Worm (Caenorhabditis elegans) whole organism, L3 larva: Measurements from ENCODE around the gene F14D2.8.

ENCODE experiments used
- ceh-82 ChIP-seq: fragments of 150-350 bp; optimal IDR thresholded peaks from 2 replicates; lab custom pipeline; 2014; ENCODE audit warnings: missing biosample characterization, missing genetic modification characterization
- mdl-1 ChIP-seq: fragments of 150-350 bp; optimal IDR thresholded peaks from 2 replicates; lab custom pipeline; 2014; ENCODE audit warnings: missing biosample characterization, missing genetic modification characterization
- mml-1 ChIP-seq: fragments of 150-350 bp; sonication (generic microtip); optimal IDR thresholded peaks from 3 replicates; lab custom pipeline; 2014; ENCODE audit warnings: missing biosample characterization, missing genetic modification characterization
- nhr-43 ChIP-seq: sonication (generic microtip); optimal IDR thresholded peaks from 2 replicates; lab custom pipeline; 2016; ENCODE audit warnings: mild to moderate bottlenecking, missing genetic modification characterization, missing compliant biosample characterization; ENCODE audit not compliant: poor library complexity, severe bottlenecking
- nhr-76 ChIP-seq: fragments of 150-350 bp; sonication (generic microtip); optimal IDR thresholded peaks from 5 replicates; lab custom pipeline; 2014; ENCODE audit warnings: missing biosample characterization, missing genetic modification characterization
- pqm-1 ChIP-seq: fragments of 150-350 bp; optimal IDR thresholded peaks from 2 replicates; lab custom pipeline; 2017; ENCODE audit warnings: missing biosample characterization, missing genetic modification characterization, inconsistent platforms
- unc-62 ChIP-seq: fragments of 150-350 bp; sonication (generic microtip); optimal IDR thresholded peaks from 4 replicates; lab custom pipeline; 2014; ENCODE audit warnings: missing biosample characterization, missing genetic modification reagents, missing genetic modification characterization

ce11 chrII:3371010-3371409, 21.3 kb upstream of the F14D2.8 start, which contains the start of gene bath-23:
- TF ChIP-seq pqm-1 (tag; lab: Kevin White, UChicago) (no peak), ceh-82 (no peak), unc-62 (no peak), mdl-1 (tag; lab: Kevin White, UChicago) (no peak), nhr-43 (no peak), nhr-76 (tag; lab: Kevin White, UChicago) (no peak), mml-1 (tag; lab: Kevin White, UChicago) (no peak)
